Fruit fly (Drosophila melanogaster): Measurements from ENCODE around the gene CG3402.

CG3402 gene

dm6 chr3L:613578-614300 is 38.9 kb downstream of the CG3402 start (continued):
- TF ChIP-seq croc (GFP tag; conservative IDR thresholded peaks at IDR 0.05) (no peak; the same call in 1 of the 3 replicates), CG6791 (GFP tag; IDR thresholded peaks at IDR 0.05; ENCODE audit: partially characterized antibody) (no peak), gfzf (GFP tag; optimal IDR thresholded peaks at IDR 0.05) (no peak), sim (GFP tag; IDR thresholded peaks at IDR 0.05) (peak; percentile 45; the same call in 1 of the 2 replicates), Oli (tag; optimal IDR thresholded peaks at IDR 0.05) (peak; percentile 60), chinmo (GFP tag; IDR thresholded peaks at IDR 0.05; ENCODE audit: partially characterized antibody) (no peak), Hmr (GFP tag; optimal IDR thresholded peaks at IDR 0.05) (no peak), Pdp1 (GFP tag; optimal IDR thresholded peaks at IDR 0.05) (peak; percentile 35 to 47), br (optimal IDR thresholded peaks at IDR 0.05) (no peak), CG10462 (GFP tag; optimal IDR thresholded peaks at IDR 0.05) (peak; percentile 35), CG6272 (GFP tag; IDR thresholded peaks at IDR 0.05) (no peak), sisA (GFP tag; IDR thresholded peaks at IDR 0.05) (peak; percentile 39; the same call in 1 of the 2 replicates), peb (GFP tag; IDR thresholded peaks at IDR 0.05) (no peak), CG30020 (tag; optimal IDR thresholded peaks at IDR 0.05) (no peak), CG18011 (GFP tag; optimal IDR thresholded peaks at IDR 0.05) (no peak), danr (GFP tag; IDR thresholded peaks at IDR 0.05) (no peak; the same call in 1 of the 2 replicates), CG7963 (GFP tag; IDR thresholded peaks at IDR 0.05; ENCODE audit: partially characterized antibody) (no peak), CG12299 (tag; optimal IDR thresholded peaks at IDR 0.05) (no peak), org-1 (GFP tag; optimal IDR thresholded peaks at IDR 0.05) (no peak), CG12155 (GFP tag; optimal IDR thresholded peaks at IDR 0.05) (peak; percentile 3), ATbp (GFP tag; optimal IDR thresholded peaks at IDR 0.05) (no peak), btn (GFP tag; optimal IDR thresholded peaks at IDR 0.05) (peak; percentile 36), CG2889 (GFP tag; IDR thresholded peaks at IDR 0.05) (no peak), CG6654 (GFP tag; optimal IDR thresholded peaks at IDR 0.05) (peak; percentile 1), CG34376 (GFP tag; optimal IDR thresholded peaks at IDR 0.05) (no peak), Atf-2 (GFP tag; optimal IDR thresholded peaks at IDR 0.05) (no peak), CG10543 (GFP tag; optimal IDR thresholded peaks at IDR 0.05) (no peak), maf-S (GFP tag; optimal IDR thresholded peaks at IDR 0.05) (no peak), CG13775 (GFP tag; optimal IDR thresholded peaks at IDR 0.05) (peak; percentile 65), wdn (GFP tag; IDR thresholded peaks at IDR 0.05) (no peak), gt (GFP tag; IDR thresholded peaks at IDR 0.05) (no peak), h (optimal IDR thresholded peaks at IDR 0.05) (no peak), grn (GFP tag; optimal IDR thresholded peaks at IDR 0.05) (no peak), eyg (GFP tag; optimal IDR thresholded peaks at IDR 0.05) (no peak), vfl (GFP tag; optimal IDR thresholded peaks at IDR 0.05) (no peak), fd102C (GFP tag; optimal IDR thresholded peaks at IDR 0.05) (peak; percentile 97), prd (optimal IDR thresholded peaks at IDR 0.05) (no peak), prd (GFP tag; IDR thresholded peaks at IDR 0.05) (peak; percentile 88), Side (GFP tag; optimal IDR thresholded peaks at IDR 0.05) (no peak), lola (GFP tag; optimal IDR thresholded peaks at IDR 0.05) (peak in 1 of 3 experiments; percentile 82), lilli (GFP tag; optimal IDR thresholded peaks at IDR 0.05) (peak; percentile 43), ase (GFP tag; IDR thresholded peaks at IDR 0.05) (no peak), CG8924 (tag; optimal IDR thresholded peaks at IDR 0.05) (peak; percentile 74), crp (GFP tag; optimal IDR thresholded peaks at IDR 0.05) (no peak), cato (GFP tag; optimal IDR thresholded peaks at IDR 0.05; ENCODE audit: borderline replicate concordance) (no peak), CG1529 (GFP tag; optimal IDR thresholded peaks at IDR 0.05) (no peak), ken (GFP tag; IDR thresholded peaks at IDR 0.05) (no peak), GATAe (GFP tag; conservative IDR thresholded peaks at IDR 0.05) (no peak), Bgb (GFP tag; IDR thresholded peaks at IDR 0.05; ENCODE audit: partially characterized antibody) (no peak), Usf (GFP tag; optimal IDR thresholded peaks at IDR 0.05) (peak; percentile 13)

All from whole organism, embryonic.